Fruit fly (Drosophila melanogaster) whole organism: ENCODE data around the gene Cngl.

Experiments used
- psq ChIP-seq: fragments of >200 bp; optimal IDR thresholded peaks from 2 replicates; lab custom pipeline; 2017
- usp ChIP-seq: fragments of >200 bp; optimal IDR thresholded peaks from 2 replicates; lab custom pipeline; 2017; ENCODE audit warnings: missing biosample characterization, missing genetic modification characterization, mixed read lengths

DNA sequence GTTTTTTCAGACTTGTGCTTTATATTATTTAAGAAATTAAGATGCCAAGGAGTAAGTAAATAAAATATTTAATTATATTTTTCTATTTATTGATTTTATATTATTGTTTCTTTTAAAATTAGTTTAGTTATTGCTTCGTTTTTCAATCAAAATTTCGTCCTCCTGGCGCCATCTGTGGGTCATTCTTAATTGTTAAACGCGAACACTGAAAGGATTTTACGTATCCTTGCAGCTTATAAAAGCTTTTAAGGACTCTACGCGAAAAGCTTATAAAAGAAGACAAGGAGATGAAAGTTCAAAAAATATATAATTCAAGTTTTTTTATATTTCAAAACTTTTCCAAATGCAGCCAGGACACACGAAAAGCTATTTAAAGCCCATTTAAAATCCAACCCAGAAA, 60.8 kb downstream of the Cngl start:
- no peak for TF ChIP-seq psq
- TF ChIP-seq usp (GFP tag; lab: Kevin White, UChicago), result no peak
